Worm (Caenorhabditis elegans) whole organism, young adult: ENCODE data around the gene pld-1.

Experiments used
- B0019.2 ChIP-seq: fragments of 200-800 bp; sonication (Bioruptor generic); conservative IDR thresholded peaks from 2 replicates; pipeline ENCODE4 v1.3.6; 2022; ENCODE audit warnings: missing genetic modification reagents, missing genetic modification characterization, missing compliant biosample characterization
- B0261.1 ChIP-seq: sonication (generic microtip); optimal IDR thresholded peaks from 2 replicates; lab custom pipeline; 2016; ENCODE audit warnings: mild to moderate bottlenecking, missing genetic modification characterization, moderate library complexity, missing compliant biosample characterization
- F55B11.4 ChIP-seq: sonication (generic microtip); optimal IDR thresholded peaks from 2 replicates; lab custom pipeline; 2016; ENCODE audit warnings: missing compliant biosample characterization, missing genetic modification characterization, borderline replicate concordance; ENCODE audit not compliant: insufficient read depth
- F57A8.1 ChIP-seq: fragments of 200-800 bp; sonication (Bioruptor generic); optimal IDR thresholded peaks from 2 replicates; lab custom pipeline; 2018; ENCODE audit warnings: mild to moderate bottlenecking, missing genetic modification characterization, moderate library complexity, missing compliant biosample characterization
- K11D2.4 ChIP-seq: fragments of 200-800 bp; sonication (Bioruptor generic); IDR thresholded peaks from 2 replicates; pipeline ENCODE4 v1.3.6; 2022; ENCODE audit warnings: missing genetic modification reagents, missing genetic modification characterization, missing compliant biosample characterization
- K12H6.12 ChIP-seq: fragments of 200-800 bp; sonication (Bioruptor generic); optimal IDR thresholded peaks from 2 replicates; lab custom pipeline; 2018; ENCODE audit warnings: mild to moderate bottlenecking, missing genetic modification characterization, missing compliant biosample characterization
- ZK185.1 ChIP-seq: sonication (generic microtip); optimal IDR thresholded peaks from 2 replicates; lab custom pipeline; 2016; ENCODE audit warnings: mild to moderate bottlenecking, missing genetic modification characterization, missing compliant biosample characterization; ENCODE audit not compliant: poor library complexity, severe bottlenecking
- atf-7 ChIP-seq: sonication (generic microtip); optimal IDR thresholded peaks from 2 replicates; lab custom pipeline; 2017; ENCODE audit warnings: mild to moderate bottlenecking, missing genetic modification characterization, missing compliant biosample characterization
- athp-1 ChIP-seq: sonication (generic microtip); optimal IDR thresholded peaks from 2 replicates; lab custom pipeline; 2017; ENCODE audit warnings: mild to moderate bottlenecking, missing genetic modification characterization, missing compliant biosample characterization
- attf-3 ChIP-seq: fragments of 200-800 bp; sonication (Bioruptor generic); conservative IDR thresholded peaks from 2 replicates; pipeline ENCODE4 v1.3.6; 2022; ENCODE audit warnings: missing genetic modification reagents, missing genetic modification characterization, missing compliant biosample characterization
- attf-5 ChIP-seq: fragments of 200-800 bp; sonication (Bioruptor generic); optimal IDR thresholded peaks from 2 replicates; lab custom pipeline; 2018; ENCODE audit warnings: mild to moderate bottlenecking, missing genetic modification characterization, missing compliant biosample characterization
- attf-6 ChIP-seq: fragments of 200-800 bp; sonication (Bioruptor generic); IDR thresholded peaks from 2 replicates; pipeline ENCODE4 v1.3.6; 2022; ENCODE audit warnings: missing genetic modification reagents, missing genetic modification characterization, missing compliant biosample characterization
- bed-2 ChIP-seq: fragments of 200-800 bp; sonication (Bioruptor generic); IDR thresholded peaks from 2 replicates; pipeline ENCODE4 v1.3.6; 2022; ENCODE audit warnings: missing genetic modification reagents, missing genetic modification characterization, missing compliant biosample characterization
- ccch-3 ChIP-seq: fragments of 200-800 bp; sonication (Bioruptor generic); optimal IDR thresholded peaks from 2 replicates; lab custom pipeline; 2018; ENCODE audit warnings: mild to moderate bottlenecking, missing genetic modification characterization, missing compliant biosample characterization
- cebp-1 ChIP-seq, 2 experiments: fragments of 200-800 bp in 1 of 2; sonication (Bioruptor generic) in 1 of 2; sonication (generic microtip) in 1 of 2; IDR thresholded peaks in 1 of 2; optimal IDR thresholded peaks in 1 of 2; 2 replicates each; pipeline versions ENCODE4 v1.3.6 to Lab custom; 2017 to 2022; ENCODE audit warnings: missing compliant biosample characterization in 2 of 2, missing genetic modification characterization in 2 of 2, mild to moderate bottlenecking in 1 of 2, missing genetic modification reagents in 1 of 2, moderate library complexity in 1 of 2
- ceh-100 ChIP-seq: fragments of 200-800 bp; sonication (Bioruptor generic); IDR thresholded peaks from 2 replicates; pipeline ENCODE4 v1.3.6; 2022; ENCODE audit warnings: missing genetic modification reagents, missing genetic modification characterization, missing compliant biosample characterization
- ceh-27 ChIP-seq: fragments of 200-800 bp; sonication (Bioruptor generic); optimal IDR thresholded peaks from 2 replicates; lab custom pipeline; 2018; ENCODE audit warnings: mild to moderate bottlenecking, missing genetic modification characterization, moderate library complexity, missing compliant biosample characterization
- ceh-40 ChIP-seq: fragments of 200-800 bp; sonication (Bioruptor generic); IDR thresholded peaks from 2 replicates; pipeline ENCODE4 v1.3.6; 2022; ENCODE audit warnings: missing genetic modification characterization, missing compliant biosample characterization
- ceh-91 ChIP-seq: fragments of 200-800 bp; sonication (Bioruptor generic); IDR thresholded peaks from 2 replicates; pipeline ENCODE4 v1.3.6; 2022; ENCODE audit warnings: missing genetic modification reagents, missing genetic modification characterization, missing compliant biosample characterization
- chd-7 ChIP-seq: sonication (generic microtip); optimal IDR thresholded peaks from 2 replicates; lab custom pipeline; 2016; ENCODE audit warnings: mild to moderate bottlenecking, missing genetic modification characterization, moderate library complexity, missing compliant biosample characterization
- dpff-1 ChIP-seq: sonication (generic microtip); optimal IDR thresholded peaks from 2 replicates; lab custom pipeline; 2017; ENCODE audit warnings: mild to moderate bottlenecking, missing genetic modification characterization, missing compliant biosample characterization
- egl-44 ChIP-seq: fragments of 200-800 bp; sonication (Bioruptor generic); IDR thresholded peaks from 2 replicates; pipeline ENCODE4 v1.3.6; 2022; ENCODE audit warnings: missing genetic modification reagents, missing genetic modification characterization, missing compliant biosample characterization
- hlh-12 ChIP-seq: sonication (generic microtip); optimal IDR thresholded peaks from 2 replicates; lab custom pipeline; 2016; ENCODE audit warnings: missing genetic modification characterization, missing compliant biosample characterization
- hmg-1.2 ChIP-seq: fragments of 200-800 bp; sonication (Bioruptor generic); IDR thresholded peaks from 2 replicates; pipeline ENCODE4 v1.3.6; 2022; ENCODE audit warnings: missing genetic modification reagents, missing genetic modification characterization, missing compliant biosample characterization
- hmg-20 ChIP-seq: fragments of 200-800 bp; sonication (Bioruptor generic); IDR thresholded peaks from 2 replicates; pipeline ENCODE4 v1.3.6; 2022; ENCODE audit warnings: missing genetic modification reagents, missing genetic modification characterization, missing compliant biosample characterization
- lag-1 ChIP-seq: fragments of 200-800 bp; sonication (Bioruptor generic); IDR thresholded peaks from 2 replicates; pipeline ENCODE4 v1.3.6; 2022; ENCODE audit warnings: missing genetic modification reagents, missing genetic modification characterization, missing compliant biosample characterization
- lin-26 ChIP-seq: fragments of 200-800 bp; sonication (Bioruptor generic); IDR thresholded peaks from 2 replicates; pipeline ENCODE4 v1.3.6; 2022; ENCODE audit warnings: missing genetic modification reagents, missing genetic modification characterization, missing compliant biosample characterization
- lin-54 ChIP-seq: fragments of 200-800 bp; sonication (Bioruptor generic); optimal IDR thresholded peaks from 2 replicates; lab custom pipeline; 2018; ENCODE audit warnings: mild to moderate bottlenecking, missing genetic modification characterization, missing compliant biosample characterization
- madf-10 ChIP-seq: sonication (generic microtip); optimal IDR thresholded peaks from 2 replicates; lab custom pipeline; 2016; ENCODE audit warnings: mild to moderate bottlenecking, missing genetic modification characterization, missing compliant biosample characterization
- madf-3 ChIP-seq: fragments of 200-800 bp; sonication (Bioruptor generic); IDR thresholded peaks from 2 replicates; pipeline ENCODE4 v1.3.6; 2022; ENCODE audit warnings: missing genetic modification reagents, missing genetic modification characterization, missing compliant biosample characterization
- madf-6 ChIP-seq: fragments of 200-800 bp; sonication (Bioruptor generic); IDR thresholded peaks from 2 replicates; pipeline ENCODE4 v1.3.6; 2022; ENCODE audit warnings: missing genetic modification reagents, missing genetic modification characterization, missing compliant biosample characterization
- madf-8 ChIP-seq: fragments of 200-800 bp; sonication (Bioruptor generic); conservative IDR thresholded peaks from 2 replicates; pipeline ENCODE4 v1.3.6; 2022; ENCODE audit warnings: missing genetic modification reagents, missing genetic modification characterization, missing compliant biosample characterization
- mcd-1 ChIP-seq: fragments of 200-800 bp; sonication (Bioruptor generic); IDR thresholded peaks from 2 replicates; pipeline ENCODE4 v1.3.6; 2022; ENCODE audit warnings: missing genetic modification reagents, missing genetic modification characterization, missing compliant biosample characterization
- mes-4 ChIP-seq: sonication (generic microtip); optimal IDR thresholded peaks from 2 replicates; lab custom pipeline; 2016; ENCODE audit warnings: missing genotype, missing genetic modification characterization, missing compliant biosample characterization
- nhr-120 ChIP-seq: fragments of 200-800 bp; sonication (Bioruptor generic); IDR thresholded peaks from 2 replicates; pipeline ENCODE4 v1.3.6; 2022; ENCODE audit warnings: missing genetic modification characterization, missing compliant biosample characterization
- nhr-179 ChIP-seq: sonication (generic microtip); optimal IDR thresholded peaks from 2 replicates; lab custom pipeline; 2016; ENCODE audit warnings: mild to moderate bottlenecking, missing genetic modification characterization, missing compliant biosample characterization
- nhr-27 ChIP-seq: fragments of 200-800 bp; sonication (Bioruptor generic); optimal IDR thresholded peaks from 2 replicates; lab custom pipeline; 2018; ENCODE audit warnings: mild to moderate bottlenecking, missing genetic modification characterization, moderate library complexity, missing compliant biosample characterization
- nhr-90 ChIP-seq: sonication (generic microtip); optimal IDR thresholded peaks from 2 replicates; lab custom pipeline; 2016; ENCODE audit warnings: missing genotype, mild to moderate bottlenecking, missing genetic modification characterization, missing compliant biosample characterization
- rec-8 ChIP-seq, 2 experiments: sonication (generic microtip); optimal IDR thresholded peaks; 2 replicates each; lab custom pipeline; 2016; ENCODE audit warnings: mild to moderate bottlenecking in 2 of 2, missing genetic modification characterization in 2 of 2, missing genetic modification reagents in 2 of 2, missing genotype in 2 of 2, missing biosample characterization in 1 of 2, missing compliant biosample characterization in 1 of 2, moderate library complexity in 1 of 2
- snpc-3.4 ChIP-seq: sonication (generic microtip); optimal IDR thresholded peaks from 2 replicates; lab custom pipeline; 2017; ENCODE audit warnings: missing genetic modification characterization, mild to moderate bottlenecking, missing compliant biosample characterization, antibody characterized with exemption, moderate library complexity, missing genotype, missing genetic modification reagents
- somi-1 ChIP-seq: fragments of 200-800 bp; sonication (Bioruptor generic); optimal IDR thresholded peaks from 2 replicates; lab custom pipeline; 2018; ENCODE audit warnings: mild to moderate bottlenecking, missing genetic modification characterization, missing compliant biosample characterization
- sptf-2 ChIP-seq: fragments of 200-800 bp; sonication (Bioruptor generic); optimal IDR thresholded peaks from 2 replicates; lab custom pipeline; 2018; ENCODE audit warnings: mild to moderate bottlenecking, missing genetic modification characterization, missing compliant biosample characterization
- tbp1 ChIP-seq: fragments of 200-800 bp; sonication (Bioruptor generic); optimal IDR thresholded peaks from 2 replicates; lab custom pipeline; 2018; ENCODE audit warnings: mild to moderate bottlenecking, missing genetic modification characterization, missing compliant biosample characterization
- unc-130 ChIP-seq: sonication (generic microtip); optimal IDR thresholded peaks from 2 replicates; lab custom pipeline; 2016; ENCODE audit warnings: missing genetic modification reagents, missing genetic modification characterization, missing compliant biosample characterization
- unc-62 ChIP-seq: fragments of 150-350 bp; optimal IDR thresholded peaks from 2 replicates; lab custom pipeline; 2014; ENCODE audit warnings: missing biosample characterization, missing genetic modification reagents, missing genetic modification characterization
- zfh-2 ChIP-seq: fragments of 200-800 bp; sonication (Bioruptor generic); conservative IDR thresholded peaks from 2 replicates; pipeline ENCODE4 v1.3.6; 2022; ENCODE audit warnings: missing genetic modification reagents, missing genetic modification characterization, missing compliant biosample characterization
- ztf-28 ChIP-seq: fragments of 200-800 bp; sonication (Bioruptor generic); IDR thresholded peaks from 2 replicates; pipeline ENCODE4 v1.3.6; 2022; ENCODE audit warnings: missing genetic modification reagents, missing genetic modification characterization, missing compliant biosample characterization
- ztf-6 ChIP-seq: fragments of 200-800 bp; sonication (Bioruptor generic); IDR thresholded peaks from 2 replicates; pipeline ENCODE4 v1.3.6; 2022; ENCODE audit warnings: missing genetic modification reagents, missing genetic modification characterization, missing compliant biosample characterization

pld-1 gene

ce11 chrII:5105020-5105419, 13.5 kb upstream of the pld-1 start (continued):
- TF ChIP-seq ceh-40 (GFP tag; lab: Robert Waterston, UW): peak; percentile 93
- TF ChIP-seq attf-6: peak; percentile 71
- TF ChIP-seq dpff-1 (tag; lab: Kevin White, UChicago): peak; percentile 28
- no peak for TF ChIP-seq ceh-91
- peak; percentile 63 for TF ChIP-seq atf-7
- TF ChIP-seq K11D2.4 (GFP tag; lab: Robert Waterston, UW): peak; percentile 62
- TF ChIP-seq unc-62 (GFP tag; lab: Kevin White, UChicago): no peak
- no peak for TF ChIP-seq zfh-2 (GFP tag; lab: Robert Waterston, UW)
- TF ChIP-seq sptf-2 (GFP tag; lab: Kevin White, UChicago): peak; percentile 75
- TF ChIP-seq unc-130 (GFP tag; lab: Kevin White, UChicago): peak; percentile 71
- 0 out of 2 replicates have a peak, but pooled peaks have one; percentile 51 for TF ChIP-seq ztf-6 (GFP tag; lab: Robert Waterston, UW)
- peak; percentile 94 for TF ChIP-seq ZK185.1 (tag; lab: Kevin White, UChicago)
- peak; percentile 13 for TF ChIP-seq ccch-3
- TF ChIP-seq bed-2 (GFP tag; lab: Robert Waterston, UW): no peak
- TF ChIP-seq egl-44: peak; percentile 90
- TF ChIP-seq chd-7: peak; percentile 91
- TF ChIP-seq mes-4 (tag; lab: Kevin White, UChicago): peak; percentile 91
- peak; percentile 90 for TF ChIP-seq snpc-3.4 (tag; lab: Kevin White, UChicago)
- peak; percentile 75 for TF ChIP-seq nhr-179 (tag; lab: Kevin White, UChicago)
- peak; percentile 52 for TF ChIP-seq attf-3 (GFP tag; lab: Robert Waterston, UW)
- peak; percentile 81; the same call in 1 of the 2 replicates for TF ChIP-seq madf-3 (GFP tag; lab: Robert Waterston, UW)
- TF ChIP-seq F57A8.1: peak; percentile 73
- peak; percentile 64 for TF ChIP-seq K12H6.12 (tag; lab: Kevin White, UChicago)
- no peak for TF ChIP-seq F55B11.4 (tag; lab: Kevin White, UChicago)
- TF ChIP-seq tbp1 (GFP tag; lab: Kevin White, UChicago): peak; percentile 98
- TF ChIP-seq madf-6: peak; percentile 75
- no peak for TF ChIP-seq cebp-1 (GFP tag; IDR thresholded peaks at IDR 0.05; lab: Robert Waterston, UW)
- TF ChIP-seq cebp-1 (tag; optimal IDR thresholded peaks at IDR 0.05; lab: Kevin White, UChicago): no peak
- TF ChIP-seq athp-1 (tag; lab: Kevin White, UChicago): peak; percentile 90
- peak; percentile 97 for TF ChIP-seq nhr-90 (tag; lab: Kevin White, UChicago)
- peak; percentile 96 for TF ChIP-seq lin-26 (GFP tag; lab: Robert Waterston, UW)
- peak; percentile 87 for TF ChIP-seq somi-1 (GFP tag; lab: Kevin White, UChicago)
- peak; percentile 83 for TF ChIP-seq madf-10 (tag; lab: Kevin White, UChicago)
- TF ChIP-seq nhr-27 (tag; lab: Kevin White, UChicago): peak; percentile 58
- TF ChIP-seq lin-54 (GFP tag; lab: Kevin White, UChicago): peak; percentile 77
- TF ChIP-seq ztf-28 (GFP tag; lab: Robert Waterston, UW): no peak
- TF ChIP-seq hlh-12 (tag; lab: Kevin White, UChicago): peak; percentile 78
- peak; percentile 85 for TF ChIP-seq hmg-1.2 (GFP tag; lab: Robert Waterston, UW)
- 0 out of 2 replicates have a peak, but pooled peaks have one; percentile 82 for TF ChIP-seq nhr-120 (GFP tag; lab: Robert Waterston, UW)
- TF ChIP-seq madf-8: peak; percentile 24; the same call in 1 of the 2 replicates
- peak; percentile 97 for TF ChIP-seq B0261.1 (tag; lab: Kevin White, UChicago)
- peak; percentile 77 for TF ChIP-seq attf-5 (GFP tag; lab: Kevin White, UChicago)
- TF ChIP-seq hmg-20: peak; percentile 64
- TF ChIP-seq B0019.2 (GFP tag; lab: Robert Waterston, UW): peak; percentile 37; the same call in 1 of the 2 replicates
- peak; percentile 91 for TF ChIP-seq ceh-27
- peak; percentile 78 for TF ChIP-seq ceh-100 (GFP tag; lab: Robert Waterston, UW)
- TF ChIP-seq rec-8 (tag; optimal IDR thresholded peaks at IDR 0.05; lab: Kevin White, UChicago): peak; percentile 91 to 94
- no peak for TF ChIP-seq lag-1
- TF ChIP-seq mcd-1: no peak; the same call in 1 of the 2 replicates
